Worm (Caenorhabditis elegans) whole organism, late embryonic: ENCODE measurements around the gene F31D5.2.

ENCODE experiments used
- F13H6.1 ChIP-seq: sonication (generic microtip); optimal IDR thresholded peaks from 2 replicates; lab custom pipeline; 2016; ENCODE audit warnings: missing genetic modification characterization, missing compliant biosample characterization
- Y22D7AL.16 ChIP-seq: sonication (generic microtip); optimal IDR thresholded peaks from 2 replicates; lab custom pipeline; 2016; ENCODE audit warnings: missing genetic modification characterization, missing compliant biosample characterization
- ceh-18 ChIP-seq: sonication (generic microtip); optimal IDR thresholded peaks from 2 replicates; lab custom pipeline; 2016; ENCODE audit warnings: missing genetic modification characterization, missing compliant biosample characterization
- ceh-19 ChIP-seq: fragments of 200-800 bp; sonication (Bioruptor generic); optimal IDR thresholded peaks from 2 replicates; lab custom pipeline; 2018; ENCODE audit warnings: mild to moderate bottlenecking, missing genetic modification characterization, missing compliant biosample characterization
- ceh-2 ChIP-seq: sonication (generic microtip); optimal IDR thresholded peaks from 2 replicates; lab custom pipeline; 2016; ENCODE audit warnings: missing genotype, missing genetic modification characterization, missing compliant biosample characterization
- ceh-30 ChIP-seq: fragments of 150-350 bp; optimal IDR thresholded peaks from 2 replicates; lab custom pipeline; 2014; ENCODE audit warnings: missing biosample characterization, missing genetic modification characterization
- ceh-31 ChIP-seq: sonication (generic microtip); optimal IDR thresholded peaks from 2 replicates; lab custom pipeline; 2016; ENCODE audit warnings: missing genetic modification characterization, missing compliant biosample characterization
- ceh-34 ChIP-seq: sonication (generic microtip); optimal IDR thresholded peaks from 2 replicates; lab custom pipeline; 2016; ENCODE audit warnings: mild to moderate bottlenecking, missing genetic modification characterization, missing compliant biosample characterization
- ceh-45 ChIP-seq: fragments of 200-800 bp; sonication (Bioruptor generic); IDR thresholded peaks from 2 replicates; pipeline ENCODE4 v1.3.6; 2022; ENCODE audit warnings: missing genetic modification reagents, missing genetic modification characterization, missing compliant biosample characterization
- ceh-48 ChIP-seq: sonication (generic microtip); optimal IDR thresholded peaks from 2 replicates; lab custom pipeline; 2016; ENCODE audit warnings: missing genetic modification characterization, inconsistent platforms, missing compliant biosample characterization
- ceh-6 ChIP-seq: fragments of 200-800 bp; sonication (Bioruptor generic); optimal IDR thresholded peaks from 2 replicates; lab custom pipeline; 2018; ENCODE audit warnings: mild to moderate bottlenecking, missing genetic modification characterization, missing compliant biosample characterization
- elt-2 ChIP-seq: sonication (generic microtip); optimal IDR thresholded peaks from 2 replicates; lab custom pipeline; 2016; ENCODE audit warnings: missing genetic modification reagents, missing genetic modification characterization, missing compliant biosample characterization
- elt-4 ChIP-seq: sonication (generic microtip); optimal IDR thresholded peaks from 2 replicates; lab custom pipeline; 2016; ENCODE audit warnings: missing genetic modification characterization, missing compliant biosample characterization
- ets-4 ChIP-seq: sonication (generic microtip); optimal IDR thresholded peaks from 2 replicates; lab custom pipeline; 2016; ENCODE audit warnings: missing genetic modification characterization, missing compliant biosample characterization
- eyg-1 ChIP-seq: sonication (generic microtip); optimal IDR thresholded peaks from 2 replicates; lab custom pipeline; 2016; ENCODE audit warnings: missing genotype, missing genetic modification characterization, missing compliant biosample characterization
- fax-1 ChIP-seq: sonication (generic microtip); optimal IDR thresholded peaks from 2 replicates; lab custom pipeline; 2016; ENCODE audit warnings: missing genotype, missing genetic modification characterization, missing compliant biosample characterization
- fkh-10 ChIP-seq: fragments of 150-350 bp; optimal IDR thresholded peaks from 2 replicates; lab custom pipeline; 2014; ENCODE audit warnings: missing biosample characterization, missing genetic modification reagents, missing genetic modification characterization
- hlh-15 ChIP-seq: sonication (generic microtip); optimal IDR thresholded peaks from 2 replicates; lab custom pipeline; 2016; ENCODE audit warnings: missing genetic modification characterization, missing compliant biosample characterization
- lim-6 ChIP-seq: sonication (generic microtip); optimal IDR thresholded peaks from 2 replicates; lab custom pipeline; 2016; ENCODE audit warnings: missing genetic modification characterization, missing compliant biosample characterization
- madf-2 ChIP-seq: sonication (generic microtip); optimal IDR thresholded peaks from 2 replicates; lab custom pipeline; 2017; ENCODE audit warnings: missing genetic modification characterization, missing compliant biosample characterization
- mec-3 ChIP-seq: sonication (generic microtip); optimal IDR thresholded peaks from 2 replicates; lab custom pipeline; 2016; ENCODE audit warnings: borderline replicate concordance, missing genetic modification characterization, missing compliant biosample characterization
- nfya-1 ChIP-seq: sonication (generic microtip); optimal IDR thresholded peaks from 2 replicates; lab custom pipeline; 2017; ENCODE audit warnings: missing genetic modification characterization, mild to moderate bottlenecking, missing compliant biosample characterization, antibody characterized with exemption, moderate library complexity
- nhr-11 ChIP-seq: fragments of 150-350 bp; optimal IDR thresholded peaks from 2 replicates; lab custom pipeline; 2014; ENCODE audit warnings: missing biosample characterization, missing genetic modification characterization
- nhr-232 ChIP-seq: sonication (generic microtip); optimal IDR thresholded peaks from 2 replicates; lab custom pipeline; 2016; ENCODE audit warnings: missing genetic modification characterization, missing compliant biosample characterization
- npax-4 ChIP-seq: sonication (generic microtip); optimal IDR thresholded peaks from 2 replicates; lab custom pipeline; 2016; ENCODE audit warnings: missing genetic modification characterization, missing compliant biosample characterization
- odd-2 ChIP-seq: sonication (generic microtip); optimal IDR thresholded peaks from 2 replicates; lab custom pipeline; 2017; ENCODE audit warnings: antibody characterized with exemption, mild to moderate bottlenecking, missing genetic modification characterization, missing compliant biosample characterization
- pag-3 ChIP-seq: sonication (generic microtip); optimal IDR thresholded peaks from 2 replicates; lab custom pipeline; 2016; ENCODE audit warnings: missing compliant biosample characterization, missing genetic modification characterization, borderline replicate concordance
- pat-9 ChIP-seq: fragments of 200-800 bp; sonication (Bioruptor generic); optimal IDR thresholded peaks from 2 replicates; lab custom pipeline; 2018; ENCODE audit warnings: mild to moderate bottlenecking, missing genetic modification characterization, moderate library complexity, missing compliant biosample characterization
- pax-1 ChIP-seq: fragments of 150-350 bp; optimal IDR thresholded peaks from 2 replicates; lab custom pipeline; 2014; ENCODE audit warnings: missing biosample characterization, missing genetic modification characterization
- pha-4 ChIP-seq: fragments of 150-350 bp; optimal IDR thresholded peaks from 2 replicates; lab custom pipeline; 2018; ENCODE audit warnings: missing biosample characterization, missing genetic modification reagents, missing genetic modification characterization
- pros-1 ChIP-seq: fragments of 150-350 bp; optimal IDR thresholded peaks from 2 replicates; lab custom pipeline; 2014; ENCODE audit warnings: missing biosample characterization, missing genetic modification reagents, missing genetic modification characterization
- ref-2 ChIP-seq: sonication (generic microtip); optimal IDR thresholded peaks from 2 replicates; lab custom pipeline; 2016; ENCODE audit warnings: missing genetic modification characterization, missing compliant biosample characterization
- rnt-1 ChIP-seq: sonication (generic microtip); optimal IDR thresholded peaks from 2 replicates; lab custom pipeline; 2016; ENCODE audit warnings: missing genetic modification characterization, missing compliant biosample characterization
- tbx-2 ChIP-seq: sonication (generic microtip); optimal IDR thresholded peaks from 2 replicates; lab custom pipeline; 2016; ENCODE audit warnings: missing genetic modification characterization, missing compliant biosample characterization
- tbx-7 ChIP-seq: sonication (generic microtip); optimal IDR thresholded peaks from 2 replicates; lab custom pipeline; 2016; ENCODE audit warnings: missing genotype, missing genetic modification characterization, missing compliant biosample characterization
- unc-42 ChIP-seq: sonication (generic microtip); optimal IDR thresholded peaks from 2 replicates; lab custom pipeline; 2016; ENCODE audit warnings: missing genotype, missing genetic modification characterization, missing compliant biosample characterization
- unc-55 ChIP-seq: sonication (generic microtip); optimal IDR thresholded peaks from 2 replicates; lab custom pipeline; 2017; ENCODE audit warnings: missing biosample characterization, missing genetic modification reagents, missing genetic modification characterization
- unc-86 ChIP-seq: sonication (generic microtip); optimal IDR thresholded peaks from 2 replicates; lab custom pipeline; 2016; ENCODE audit warnings: missing genetic modification characterization, missing compliant biosample characterization
- zip-5 ChIP-seq: sonication (generic microtip); optimal IDR thresholded peaks from 2 replicates; lab custom pipeline; 2016; ENCODE audit warnings: missing genetic modification characterization, missing compliant biosample characterization
- ztf-16 ChIP-seq: sonication (generic microtip); optimal IDR thresholded peaks from 2 replicates; lab custom pipeline; 2017; ENCODE audit warnings: missing genetic modification characterization, missing compliant biosample characterization

Gene F31D5.2

DNA sequence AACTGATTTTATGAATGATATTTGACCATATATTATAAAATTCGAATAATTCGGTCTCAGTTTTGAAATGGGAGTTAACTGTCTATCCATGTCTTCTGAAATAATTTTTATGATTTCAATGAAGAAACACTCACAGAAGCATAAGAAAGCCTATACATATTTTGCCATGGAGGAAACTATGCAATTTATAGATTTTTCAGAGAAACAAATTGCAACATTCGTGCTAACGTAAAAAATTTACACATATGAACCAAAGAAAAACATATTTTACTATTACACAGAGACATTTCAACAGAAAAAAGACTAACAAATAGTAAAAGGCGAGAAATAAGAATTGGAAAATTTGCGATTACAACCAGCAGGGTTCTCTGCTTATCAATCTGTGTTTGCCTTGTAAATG, 36.6 kb upstream of the F31D5.2 start, which contains the start of gene R03H10.7:
Gene R03H10.7 (minus strand): TSS at position 101 of the 400 bp plus-strand sequence.
- TF ChIP-seq hlh-15 (tag; lab: Kevin White, UChicago) (no peak), elt-2 (no peak), madf-2 (tag; lab: Kevin White, UChicago) (no peak), nhr-11 (tag; lab: Kevin White, UChicago) (no peak), tbx-2 (no peak), ztf-16 (no peak), tbx-7 (no peak), pax-1 (tag; lab: Kevin White, UChicago) (no peak), pag-3 (tag; lab: Kevin White, UChicago) (no peak), fkh-10 (GFP tag; lab: Kevin White, UChicago) (no peak), ref-2 (tag; lab: Kevin White, UChicago) (no peak), ceh-19 (GFP tag; lab: Kevin White, UChicago) (no peak), ceh-30 (tag; lab: Kevin White, UChicago) (no peak), Y22D7AL.16 (tag; lab: Kevin White, UChicago) (no peak), unc-42 (tag; lab: Kevin White, UChicago) (no peak), zip-5 (tag; lab: Kevin White, UChicago) (no peak), ceh-2 (tag; lab: Kevin White, UChicago) (no peak), pha-4 (tag; lab: Kevin White, UChicago) (no peak), ceh-45 (GFP tag; lab: Robert Waterston, UW) (no peak)

DNA sequence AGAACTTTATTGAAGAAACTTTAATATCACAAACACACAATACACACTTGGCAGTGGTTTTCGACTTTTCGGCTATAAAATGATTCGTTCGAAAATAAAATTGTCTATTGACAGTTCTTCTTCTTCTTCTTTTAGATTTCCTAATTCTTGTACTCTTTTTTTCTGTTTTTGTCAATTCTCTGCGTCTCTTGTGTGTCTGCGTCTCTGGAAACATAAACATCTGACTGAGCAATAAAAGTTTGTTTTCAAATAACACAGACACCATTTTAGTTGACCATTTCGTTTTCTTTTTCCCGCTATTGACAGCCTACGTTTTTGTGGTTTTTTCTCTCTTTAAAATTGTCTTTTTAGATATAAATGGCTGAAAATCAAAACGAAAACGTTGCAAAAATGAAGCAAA, 35.5 kb upstream of the F31D5.2 start, which contains the start of gene R03H10.1:
Gene R03H10.1 (plus strand): TSS at position 352 of the 400 bp plus-strand sequence.
- no peak for TF ChIP-seq npax-4 (tag; lab: Kevin White, UChicago)
- TF ChIP-seq pros-1 (tag; lab: Kevin White, UChicago): no peak
- TF ChIP-seq, all 69 proteins: peak for 0

DNA sequence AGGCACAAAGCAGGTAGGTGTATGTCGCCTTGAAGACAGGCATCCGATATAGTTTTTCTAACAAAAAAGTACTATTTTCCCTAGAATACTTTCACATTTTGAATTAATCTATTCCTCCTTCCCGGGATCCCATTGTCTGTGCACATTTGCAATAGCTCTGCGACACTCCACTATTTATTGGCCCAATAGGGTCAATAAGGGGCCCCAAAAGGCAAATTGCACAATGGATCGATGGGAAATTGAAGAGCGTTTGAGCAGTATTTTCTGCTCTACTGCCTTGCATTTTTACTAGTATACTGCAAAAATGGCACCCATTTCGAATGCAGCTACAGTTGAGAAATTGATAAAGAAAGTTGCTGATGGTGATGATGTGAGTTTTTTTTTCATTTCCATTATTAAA, 33.1 kb upstream of the F31D5.2 start, which contains the start of gene R03H10.11:
Gene R03H10.11 (plus strand): TSS at position 301 of the 400 bp plus-strand sequence.
- TF ChIP-seq pat-9 (no peak), zip-5 (tag; lab: Kevin White, UChicago) (no peak), nhr-232 (tag; lab: Kevin White, UChicago) (no peak)

DNA sequence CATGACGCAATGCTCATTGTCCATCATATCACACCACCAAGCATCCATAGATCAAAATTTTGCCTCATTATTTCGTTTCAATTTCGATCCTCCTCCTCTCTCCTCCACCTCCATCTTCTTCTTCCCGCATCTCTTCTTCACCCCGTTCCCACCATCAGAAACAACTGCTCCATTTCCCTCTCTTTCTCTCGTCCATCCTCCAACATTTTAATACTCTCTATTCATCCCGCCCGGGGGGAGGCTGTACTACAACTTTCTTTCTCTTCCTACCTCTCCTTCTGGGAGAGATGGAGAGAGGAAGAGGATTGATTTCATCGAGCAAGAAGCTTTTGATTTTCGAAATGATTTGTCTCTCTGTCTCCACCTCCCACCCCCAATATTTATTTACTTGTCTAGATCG, 31.4 kb upstream of the F31D5.2 start:
- TF ChIP-seq fax-1 (tag; lab: Kevin White, UChicago) (no peak), tbx-2 (peak; percentile 26), rnt-1 (tag; lab: Kevin White, UChicago) (peak; percentile 78), nfya-1 (tag; lab: Kevin White, UChicago) (peak; percentile 1), ceh-45 (GFP tag; lab: Robert Waterston, UW) (no peak), ceh-34 (tag; lab: Kevin White, UChicago) (peak; percentile 33), unc-55 (peak; percentile 55), ceh-18 (tag; lab: Kevin White, UChicago) (peak; percentile 81), unc-86 (no peak)
- TF ChIP-seq, all 69 proteins: peak for 6

DNA sequence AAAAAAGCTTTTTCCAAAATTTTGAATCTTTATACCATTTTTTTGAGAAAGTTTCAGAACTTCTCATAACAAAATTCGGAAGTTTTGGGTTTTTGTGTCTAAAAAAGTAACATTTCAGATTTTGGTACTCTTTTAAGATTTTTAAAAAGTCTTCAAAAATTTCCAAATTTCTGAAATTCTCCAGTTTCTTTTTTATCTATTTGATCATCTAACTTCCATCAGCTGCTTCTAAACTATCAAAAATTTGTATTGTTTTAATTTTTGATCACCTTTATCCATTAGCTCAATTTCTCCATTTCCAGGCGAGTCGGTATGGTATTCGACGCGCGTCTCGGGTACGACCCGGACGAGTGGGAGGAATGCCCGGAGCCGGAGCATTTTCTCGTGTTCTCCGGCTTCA, 29.1 kb upstream of the F31D5.2 start, which contains the start of gene cpna-1:
Gene cpna-1 (plus strand): TSS at position 301 of the 400 bp plus-strand sequence.
- TF ChIP-seq pax-1 (tag; lab: Kevin White, UChicago): no peak
- TF ChIP-seq pag-3 (tag; lab: Kevin White, UChicago): no peak
- TF ChIP-seq odd-2: no peak
- no peak for TF ChIP-seq ceh-31 (tag; lab: Kevin White, UChicago)
- no peak for TF ChIP-seq ceh-18 (tag; lab: Kevin White, UChicago)
- no peak for TF ChIP-seq pros-1 (tag; lab: Kevin White, UChicago)
- TF ChIP-seq Y22D7AL.16 (tag; lab: Kevin White, UChicago): no peak
- TF ChIP-seq ceh-6 (GFP tag; lab: Kevin White, UChicago): no peak
- TF ChIP-seq ets-4 (tag; lab: Kevin White, UChicago): no peak
- TF ChIP-seq mec-3 (tag; lab: Kevin White, UChicago): no peak
- TF ChIP-seq elt-4 (tag; lab: Kevin White, UChicago): no peak
- TF ChIP-seq lim-6: no peak
- no peak for TF ChIP-seq eyg-1 (tag; lab: Kevin White, UChicago)
- no peak for TF ChIP-seq rnt-1 (tag; lab: Kevin White, UChicago)
- no peak for TF ChIP-seq ceh-48 (tag; lab: Kevin White, UChicago)
- no peak for TF ChIP-seq F13H6.1 (tag; lab: Kevin White, UChicago)
